Worm (Caenorhabditis elegans) whole organism, midembryonic: ENCODE data around the gene C42D8.9.

Experiments used
- T22C8.4 ChIP-seq: fragments of 200-800 bp; sonication (Bioruptor generic); IDR thresholded peaks from 2 replicates; pipeline ENCODE4 v1.3.6; 2022; ENCODE audit warnings: missing genetic modification characterization, missing compliant biosample characterization
- flt-1 ChIP-seq: fragments of 200-800 bp; sonication (Bioruptor generic); IDR thresholded peaks from 2 replicates; pipeline ENCODE4 v1.3.6; 2022; ENCODE audit warnings: missing genetic modification characterization, missing compliant biosample characterization
- klf-2 ChIP-seq: fragments of 200-800 bp; sonication (Bioruptor generic); conservative IDR thresholded peaks from 2 replicates; pipeline ENCODE4 v1.3.6; 2022; ENCODE audit warnings: missing genetic modification reagents, missing genetic modification characterization, missing compliant biosample characterization
- med-1 ChIP-seq: sonication (generic microtip); optimal IDR thresholded peaks from 2 replicates; lab custom pipeline; 2017; ENCODE audit warnings: missing genetic modification characterization, mild to moderate bottlenecking, missing compliant biosample characterization, antibody characterized with exemption, missing genetic modification reagents; ENCODE audit not compliant: insufficient read depth
- ref-1 ChIP-seq: fragments of 200-800 bp; sonication (Bioruptor generic); conservative IDR thresholded peaks from 2 replicates; pipeline ENCODE4 v1.3.6; 2022; ENCODE audit warnings: missing genetic modification reagents, missing genetic modification characterization, missing compliant biosample characterization
- tab-1 ChIP-seq: fragments of 200-800 bp; sonication (Bioruptor generic); IDR thresholded peaks from 2 replicates; pipeline ENCODE4 v1.3.6; 2022; ENCODE audit warnings: missing genetic modification characterization, missing compliant biosample characterization
- ztf-23 ChIP-seq: fragments of 200-800 bp; sonication (Bioruptor generic); IDR thresholded peaks from 2 replicates; pipeline ENCODE4 v1.3.6; 2022; ENCODE audit warnings: missing genetic modification reagents, missing genetic modification characterization, missing compliant biosample characterization

DNA sequence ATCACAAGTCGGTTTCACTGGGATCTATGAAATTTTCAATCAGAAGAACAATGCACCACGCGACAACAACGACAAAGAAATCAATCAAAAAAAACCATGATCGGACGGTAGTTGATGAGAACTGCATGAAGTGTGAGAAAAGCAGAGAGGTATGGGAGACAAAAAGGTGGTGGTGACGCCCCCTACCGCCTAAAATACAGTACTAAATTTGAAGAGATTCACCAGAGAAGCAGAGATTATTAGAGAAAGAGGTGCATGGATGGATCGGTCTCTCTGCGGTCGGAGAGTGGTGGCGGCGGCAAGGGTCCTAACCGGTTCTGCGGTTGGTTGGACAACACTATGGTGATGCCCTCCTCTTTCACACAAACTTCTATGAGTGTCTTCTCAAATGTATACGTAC lies 12.4 kb upstream of the C42D8.9 start:
- TF ChIP-seq ref-1 (no peak), flt-1 (GFP tag; lab: Robert Waterston, UW) (0 out of 2 replicates have a peak, but pooled peaks have one; percentile 16), med-1 (no peak), T22C8.4 (no peak), ztf-23 (GFP tag; lab: Robert Waterston, UW) (no peak), klf-2 (no peak), tab-1 (GFP tag; lab: Robert Waterston, UW) (no peak)
